Worm (Caenorhabditis elegans) whole organism, early embryonic: Measurements from ENCODE around the gene cnnm-3.

Experiments
- ama-1 ChIP-seq: fragments of 150-350 bp; optimal IDR thresholded peaks from 2 replicates; lab custom pipeline; 2014
- flt-1 ChIP-seq: fragments of 200-800 bp; sonication (Bioruptor generic); IDR thresholded peaks from 2 replicates; pipeline ENCODE4 v1.3.6; 2022; ENCODE audit warnings: missing genetic modification characterization, missing compliant biosample characterization
- sea-1 ChIP-seq: fragments of 200-800 bp; sonication (Bioruptor generic); conservative IDR thresholded peaks from 2 replicates; pipeline ENCODE4 v1.3.6; 2022; ENCODE audit warnings: missing genetic modification characterization, missing compliant biosample characterization
- tbx-11 ChIP-seq: fragments of 200-800 bp; sonication (Bioruptor generic); IDR thresholded peaks from 2 replicates; pipeline ENCODE4 v1.3.6; 2022; ENCODE audit warnings: missing genetic modification characterization, missing compliant biosample characterization

DNA sequence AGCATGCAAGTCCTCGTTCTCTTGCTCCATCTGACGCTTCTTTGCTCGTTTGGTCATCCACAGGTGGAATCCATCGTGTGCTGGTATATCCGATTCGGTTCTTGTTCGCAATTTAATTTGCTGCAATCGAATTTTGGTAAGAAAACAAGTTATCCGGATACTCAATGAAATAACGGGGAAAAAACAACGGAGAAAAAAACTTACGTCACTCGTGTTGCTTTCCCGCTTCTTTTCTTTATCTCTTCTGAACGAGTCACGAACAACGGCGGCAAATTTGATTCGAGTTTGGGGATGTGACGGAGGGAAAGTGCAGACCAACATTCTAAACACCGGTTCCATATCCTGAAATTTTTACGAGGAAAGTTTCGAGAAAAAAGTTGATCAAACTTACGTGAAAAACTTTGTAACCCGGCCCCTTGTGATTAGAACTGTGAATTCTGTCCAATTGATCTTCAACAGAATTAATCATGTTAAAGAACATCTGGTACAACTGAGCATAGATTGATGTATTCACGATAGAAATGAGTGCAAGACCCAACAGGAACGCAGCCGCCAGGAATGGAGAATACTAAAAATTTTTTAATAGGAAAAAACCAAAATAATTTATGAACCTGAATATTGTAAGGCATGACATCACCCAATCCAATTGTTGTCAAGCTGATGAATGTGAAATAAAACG is 5.8 kb upstream of the cnnm-3 start:
- TF ChIP-seq sea-1: no peak
- TF ChIP-seq tbx-11 (GFP tag; lab: Robert Waterston, UW): no peak
- no peak for TF ChIP-seq flt-1
- no peak for TF ChIP-seq ama-1
